Fruit fly (Drosophila melanogaster) whole organism, prepupa: ENCODE data around the gene DCX-EMAP.

Experiments
- CG34406 ChIP-seq: fragments of 200-800 bp; sonication (Bioruptor generic); optimal IDR thresholded peaks from 3 replicates; lab custom pipeline; 2016; ENCODE audit warnings: missing biosample characterization, missing genetic modification characterization
- Hr38 ChIP-seq: sonication (Bioruptor generic); optimal IDR thresholded peaks from 2 replicates; lab custom pipeline; 2016; ENCODE audit warnings: missing biosample characterization, missing genetic modification characterization
- vri ChIP-seq: fragments of 200-800 bp; sonication (Bioruptor generic); optimal IDR thresholded peaks from 3 replicates; lab custom pipeline; 2016; ENCODE audit warnings: missing biosample characterization, mild to moderate bottlenecking, missing genetic modification characterization

DNA sequence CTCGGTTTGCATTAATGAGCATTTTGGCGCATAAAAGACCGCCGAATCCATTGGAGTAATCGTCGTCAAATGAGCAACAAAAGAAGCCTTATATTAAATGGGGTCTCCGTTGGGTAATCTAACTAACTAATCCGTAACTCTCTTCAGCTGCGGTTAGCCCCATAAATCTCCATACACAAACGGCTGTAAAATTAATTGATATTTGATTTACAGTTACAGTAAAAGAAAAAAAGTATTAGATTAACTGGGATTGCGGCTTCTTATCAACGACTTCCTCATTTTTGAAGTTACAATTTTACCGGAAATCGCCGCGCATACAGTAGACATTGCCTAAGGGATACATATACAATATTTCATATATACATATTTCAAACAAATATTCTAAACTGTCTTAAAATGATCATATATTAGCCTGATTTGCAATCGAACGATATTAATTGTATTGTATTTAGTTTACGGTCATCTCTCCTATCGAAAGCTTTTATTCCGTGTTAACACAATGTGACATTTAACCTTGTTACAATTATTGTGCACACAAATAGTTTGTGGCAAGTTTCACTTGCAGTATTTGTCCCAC, 82.8 kb downstream of the DCX-EMAP start:
- no peak for TF ChIP-seq vri (GFP tag; lab: Kevin White, UChicago)
- no peak for TF ChIP-seq CG34406
- TF ChIP-seq Hr38 (GFP tag; lab: Kevin White, UChicago), result no peak
